Worm (Caenorhabditis elegans) whole organism, L4/young adult: ENCODE data around the gene EGAP9.4.

Experiments used
- W03F9.2 ChIP-seq: fragments of 150-350 bp; optimal IDR thresholded peaks from 2 replicates; lab custom pipeline; 2014; ENCODE audit warnings: missing biosample characterization, missing genetic modification characterization
- dao-5 ChIP-seq: sonication (generic microtip); optimal IDR thresholded peaks from 2 replicates; lab custom pipeline; 2016; ENCODE audit warnings: missing genotype, missing genetic modification characterization, moderate library complexity, missing compliant biosample characterization
- him-1 ChIP-seq: sonication (generic microtip); optimal IDR thresholded peaks from 2 replicates; lab custom pipeline; 2016; ENCODE audit warnings: missing genotype, missing genetic modification reagents, missing genetic modification characterization, missing compliant biosample characterization

The EGAP9.4 gene

ce11 chrV:6576567-6576966 lies at the start of gene EGAP9.4:
Gene EGAP9.4, plus strand, starts transcription at chrV:6576867.
- no peak for TF ChIP-seq W03F9.2 (tag; lab: Kevin White, UChicago)
- no peak for TF ChIP-seq dao-5 (tag; lab: Kevin White, UChicago)
- TF ChIP-seq him-1: no peak

ce11 chrV:6533030-6533429 lies 43.6 kb upstream of the EGAP9.4 start, which contains the start of gene hpo-26:
Gene hpo-26, minus strand, starts transcription at chrV:6533060.
- TF ChIP-seq dao-5 (tag; lab: Kevin White, UChicago): no peak
- no peak for TF ChIP-seq W03F9.2 (tag; lab: Kevin White, UChicago)
- no peak for TF ChIP-seq him-1

- TF ChIP-seq dao-5 (tag; lab: Kevin White, UChicago) (no peak), him-1 (no peak), W03F9.2 (tag; lab: Kevin White, UChicago) (no peak)
These were observed 38.3 kb upstream of the EGAP9.4 start for ce11 chrV:6538323-6538722.

DNA sequence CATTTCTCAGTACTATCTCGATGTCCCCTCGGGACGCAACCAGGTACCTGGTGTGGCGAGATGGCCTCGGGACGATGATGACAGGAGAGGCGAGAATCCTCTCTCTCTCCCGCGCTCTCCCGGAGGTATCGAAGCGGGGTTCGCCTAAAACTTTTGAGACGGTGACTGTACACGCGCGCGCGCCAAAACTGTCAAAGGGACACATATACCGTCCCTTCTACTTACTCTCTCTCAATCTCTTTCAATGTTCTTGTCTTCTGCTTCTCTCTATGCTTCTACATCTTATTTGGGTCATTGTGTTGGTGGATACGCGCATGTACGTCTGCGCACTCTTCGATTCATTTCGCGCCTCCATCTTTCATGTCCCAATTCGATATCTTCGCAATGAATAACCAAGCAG lies 34.8 kb upstream of the EGAP9.4 start:
- no peak for TF ChIP-seq W03F9.2 (tag; lab: Kevin White, UChicago)

- TF ChIP-seq W03F9.2 (tag; lab: Kevin White, UChicago) (no peak), dao-5 (tag; lab: Kevin White, UChicago) (no peak), him-1 (no peak)
These were observed 31.7 kb upstream of the EGAP9.4 start for ce11 chrV:6544999-6545398.

DNA sequence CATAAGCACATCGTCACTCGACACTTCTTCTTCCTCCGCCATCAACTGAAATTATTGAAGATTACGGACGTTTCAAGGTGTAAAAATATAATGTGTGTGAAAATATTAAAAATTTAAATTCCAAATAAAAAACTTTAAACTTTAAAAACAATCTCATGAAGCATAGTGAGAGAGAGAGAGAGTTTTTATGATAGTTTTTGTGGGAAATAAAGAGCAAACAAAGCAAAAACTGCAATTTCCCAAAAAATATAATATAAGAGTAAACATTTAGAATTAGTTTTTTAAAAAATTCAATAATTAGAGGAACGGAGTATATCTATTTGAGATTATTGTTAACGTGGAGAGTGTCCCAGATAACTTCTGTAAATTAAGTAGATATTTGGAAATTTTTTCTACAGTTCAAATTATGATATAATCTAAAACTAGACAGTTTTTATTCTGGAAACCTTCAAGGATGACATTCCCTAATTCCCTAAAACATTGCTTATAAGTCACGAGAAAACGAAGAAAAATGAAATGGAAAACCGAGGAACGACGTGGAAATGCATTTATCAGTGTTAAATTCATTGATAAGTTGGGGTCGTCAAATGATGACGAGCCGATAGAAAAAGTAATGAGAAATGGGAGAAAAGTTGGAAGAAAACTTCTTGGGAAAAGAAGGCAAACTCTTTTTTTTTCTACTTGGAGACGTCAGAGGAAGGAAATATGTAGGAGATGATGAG lies 30.1 kb upstream of the EGAP9.4 start, which contains the start of gene dre-1:
TSS of gene dre-1 (minus strand) at position 51 of the 722 bp plus-strand sequence.
- no peak for TF ChIP-seq him-1
- no peak for TF ChIP-seq W03F9.2 (tag; lab: Kevin White, UChicago)
- no peak for TF ChIP-seq dao-5 (tag; lab: Kevin White, UChicago)

DNA sequence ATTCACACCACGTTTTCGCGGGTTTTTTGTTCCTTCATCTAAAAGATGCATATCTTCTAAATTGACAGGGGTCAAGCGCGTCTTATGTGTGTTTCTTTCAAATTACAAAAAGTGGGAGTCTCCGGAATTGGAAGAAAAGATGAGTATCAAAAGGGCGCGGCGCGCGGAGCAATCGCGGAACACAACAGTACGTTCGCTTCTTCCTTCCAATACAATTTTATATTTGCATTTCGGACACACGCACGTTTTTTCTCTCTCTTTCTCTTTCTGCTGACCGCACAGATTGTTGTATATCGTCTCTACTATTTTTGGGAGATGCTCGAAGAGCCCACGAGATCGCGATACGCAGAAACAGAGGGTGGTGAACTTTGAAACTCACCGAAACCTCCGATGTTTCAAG lies 28.4 kb upstream of the EGAP9.4 start:
- TF ChIP-seq dao-5 (tag; lab: Kevin White, UChicago) (no peak), him-1 (no peak), W03F9.2 (tag; lab: Kevin White, UChicago) (no peak)

- TF ChIP-seq W03F9.2 (tag; lab: Kevin White, UChicago): no peak
- TF ChIP-seq dao-5 (tag; lab: Kevin White, UChicago): no peak
- TF ChIP-seq him-1: no peak
These were observed 27.5 kb upstream of the EGAP9.4 start, which contains the start of gene K04A8.20 for ce11 chrV:6549148-6549547. Gene K04A8.20, plus strand, starts transcription at chrV:6549448.

DNA sequence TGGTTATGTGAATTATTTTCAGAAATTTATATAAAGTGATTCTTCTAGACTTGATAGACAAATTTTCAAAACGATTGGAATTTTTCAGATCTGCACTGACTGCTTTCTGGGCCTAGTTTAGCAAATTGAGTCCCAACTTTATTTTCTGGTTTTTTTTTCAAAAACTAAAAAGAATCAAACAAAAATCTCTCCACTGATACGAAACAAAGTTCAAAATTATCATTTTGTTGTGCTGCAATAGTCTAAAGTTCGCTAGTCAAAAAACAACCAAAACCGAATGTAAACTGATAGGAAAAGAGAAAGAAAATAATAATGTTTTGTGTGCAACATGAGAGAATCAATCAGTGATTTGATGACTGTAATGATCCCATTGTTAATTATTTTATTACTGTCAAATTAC lies 26.8 kb upstream of the EGAP9.4 start, which contains the start of gene lipl-4:
TSS of gene lipl-4 (plus strand) at position 301 of the 400 bp plus-strand sequence.
- TF ChIP-seq dao-5 (tag; lab: Kevin White, UChicago): no peak
- no peak for TF ChIP-seq him-1
- TF ChIP-seq W03F9.2 (tag; lab: Kevin White, UChicago): no peak

DNA sequence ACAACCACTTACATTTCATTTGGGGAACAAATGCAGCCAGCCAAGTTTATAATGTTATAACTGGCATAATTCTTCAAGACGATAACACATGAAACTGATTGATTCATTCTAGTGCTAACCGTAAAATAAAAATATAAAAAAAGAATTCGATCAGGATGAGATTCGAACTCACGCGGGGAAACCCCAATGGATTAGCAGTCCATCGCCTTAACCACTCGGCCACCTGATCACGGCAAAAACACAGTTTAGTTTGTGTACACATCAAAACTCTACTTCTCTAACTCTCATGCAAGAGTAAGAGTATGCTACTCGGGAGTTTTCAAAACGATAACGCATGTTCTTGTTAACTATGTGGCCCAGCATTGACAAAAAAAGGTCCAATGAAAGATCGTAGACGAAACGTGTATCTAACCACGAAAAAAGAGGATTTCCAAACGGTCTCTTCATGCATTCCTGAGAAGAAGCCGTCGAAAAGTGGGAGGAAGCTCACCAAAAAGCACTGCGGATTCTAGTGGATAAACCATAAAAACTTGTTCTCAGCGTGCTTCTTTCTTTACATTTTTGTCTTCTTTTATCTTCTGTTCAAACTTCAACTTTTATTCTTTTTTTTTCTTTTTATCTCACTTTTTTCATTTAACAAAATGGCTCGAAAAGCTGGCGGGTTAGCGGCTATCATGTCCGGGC lies 24.8 kb upstream of the EGAP9.4 start, which contains the start of gene twk-10:
TSS of gene twk-10 (plus strand) at position 634 of the 684 bp plus-strand sequence.
- peak; percentile 26 for TF ChIP-seq dao-5 (tag; lab: Kevin White, UChicago)
- TF ChIP-seq him-1: no peak

DNA sequence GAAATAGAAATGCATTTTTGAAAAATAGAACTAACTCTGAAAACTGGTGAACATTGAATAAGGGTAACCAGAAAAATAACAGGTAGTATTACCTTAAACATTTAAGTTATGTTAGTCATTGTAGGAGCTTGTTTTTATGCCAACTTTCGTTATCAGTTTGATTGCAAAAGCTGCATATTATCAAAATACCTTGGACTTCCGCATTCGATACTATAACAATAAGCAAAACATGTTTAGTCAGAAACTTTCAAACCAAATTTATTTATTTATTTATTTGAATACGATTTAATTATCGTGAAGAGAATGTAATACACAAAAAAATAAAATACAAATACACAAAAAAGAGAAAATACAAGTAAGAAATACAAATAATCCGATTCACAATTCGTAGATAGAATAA lies 22.4 kb upstream of the EGAP9.4 start, which contains the start of gene K04A8.19:
TSS of gene K04A8.19 (minus strand) at position 101 of the 400 bp plus-strand sequence.
- TF ChIP-seq him-1: no peak
- no peak for TF ChIP-seq W03F9.2 (tag; lab: Kevin White, UChicago)
- no peak for TF ChIP-seq dao-5 (tag; lab: Kevin White, UChicago)

ce11 chrV:6557035-6557434 lies 19.6 kb upstream of the EGAP9.4 start, which contains the start of gene spp-27:
Gene spp-27, minus strand, starts transcription at chrV:6557135.
- TF ChIP-seq dao-5 (tag; lab: Kevin White, UChicago) (no peak), W03F9.2 (tag; lab: Kevin White, UChicago) (no peak), him-1 (no peak)

DNA sequence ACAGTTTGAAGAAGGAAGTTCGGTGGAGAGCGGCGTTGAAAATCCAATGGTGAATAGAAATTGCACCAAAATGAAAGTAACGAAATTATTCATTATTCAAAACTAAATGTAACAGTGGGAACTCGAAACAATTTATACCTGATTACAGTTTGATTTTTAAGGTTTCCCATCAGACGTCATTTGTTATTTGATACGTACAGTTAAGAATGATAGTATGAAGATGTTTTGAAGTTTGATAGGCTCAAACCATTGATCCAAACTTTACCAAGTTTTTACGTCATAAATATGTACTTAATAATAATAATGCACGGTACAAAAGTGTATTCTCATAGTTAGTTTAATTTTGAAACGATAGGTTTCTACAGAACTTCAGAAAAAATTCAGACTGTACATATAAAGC lies 18.6 kb upstream of the EGAP9.4 start, which contains the start of gene spp-20:
TSS of gene spp-20 (minus strand) at position 101 of the 400 bp plus-strand sequence.
- TF ChIP-seq him-1: no peak
- TF ChIP-seq dao-5 (tag; lab: Kevin White, UChicago): no peak
- TF ChIP-seq W03F9.2 (tag; lab: Kevin White, UChicago): no peak

DNA sequence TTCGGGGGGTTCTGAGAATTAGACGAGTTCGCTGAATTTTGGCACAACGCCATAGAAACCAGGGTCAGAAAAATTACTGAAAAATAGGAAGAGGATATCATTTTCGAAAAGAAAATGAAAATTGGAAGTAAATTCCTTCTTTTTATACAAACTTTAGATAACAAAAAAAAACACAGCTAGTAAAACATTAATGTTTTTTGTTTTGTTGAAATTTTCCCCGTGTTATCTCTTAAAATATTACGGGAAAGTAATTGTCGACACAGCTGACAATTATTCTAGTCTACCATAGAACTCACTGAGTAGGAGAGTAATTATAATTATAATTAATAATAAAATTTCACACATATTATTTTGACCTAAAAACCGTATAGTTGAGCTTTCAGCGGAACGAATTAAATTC lies 17.6 kb upstream of the EGAP9.4 start, which contains the start of gene spp-26:
TSS of gene spp-26 (minus strand) at position 101 of the 400 bp plus-strand sequence.
- TF ChIP-seq W03F9.2 (tag; lab: Kevin White, UChicago) (no peak), him-1 (no peak), dao-5 (tag; lab: Kevin White, UChicago) (no peak)
